Worm (Caenorhabditis elegans): ENCODE measurements around the gene aly-2.
A peak's percentile ranks its signal among the peaks of the same experiment; 100 is the strongest.

The aly-2 gene

ce11 chrIV:9146819-9147518 is at the start of gene aly-2, which contains the start of gene rpb-12:
TSS of gene aly-2 (plus strand) at chrIV:9147468.
TSS of gene rpb-12 (minus strand) at chrIV:9146869.
- TF ChIP-seq ztf-11 (tag; optimal IDR thresholded peaks at IDR 0.05) (no peak), jun-1 (tag; optimal IDR thresholded peaks at IDR 0.05) (peak; percentile 5), nhr-23 (tag; optimal IDR thresholded peaks at IDR 0.05) (no peak), skn-1 (tag; optimal IDR thresholded peaks at IDR 0.05) (no peak), nhr-77 (tag; optimal IDR thresholded peaks at IDR 0.05) (no peak), elt-2 (tag; optimal IDR thresholded peaks at IDR 0.05) (peak; percentile 37), ama-1 (optimal IDR thresholded peaks at IDR 0.05) (no peak), ZK546.5 (tag; optimal IDR thresholded peaks at IDR 0.05) (no peak), eor-1 (tag; optimal IDR thresholded peaks at IDR 0.05) (no peak), egl-5 (tag; optimal IDR thresholded peaks at IDR 0.05) (peak; percentile 19), R02D3.7 (tag; optimal IDR thresholded peaks at IDR 0.05) (no peak), lin-39 (tag; optimal IDR thresholded peaks at IDR 0.05) (peak; percentile 62), unc-39 (tag; optimal IDR thresholded peaks at IDR 0.05) (no peak), mdl-1 (tag; optimal IDR thresholded peaks at IDR 0.05) (no peak), pha-4 (tag; optimal IDR thresholded peaks at IDR 0.05) (peak; percentile 80), nhr-237 (tag; optimal IDR thresholded peaks at IDR 0.05) (no peak), snpc-4 (tag; optimal IDR thresholded peaks at IDR 0.05) (peak; percentile 21), hmg-11 (tag; optimal IDR thresholded peaks at IDR 0.05) (peak; percentile 71), ztf-4 (tag; optimal IDR thresholded peaks at IDR 0.05) (no peak), ceh-82 (tag; optimal IDR thresholded peaks at IDR 0.05) (no peak), nfya-1 (tag; optimal IDR thresholded peaks at IDR 0.05; ENCODE audit: insufficient read depth) (no peak), ceh-16 (tag; optimal IDR thresholded peaks at IDR 0.05) (no peak), daf-12 (tag; optimal IDR thresholded peaks at IDR 0.05) (no peak), lin-15B (tag; optimal IDR thresholded peaks at IDR 0.05) (peak; percentile 89), pqm-1 (tag; optimal IDR thresholded peaks at IDR 0.05) (peak; percentile 23), fkh-10 (GFP tag; optimal IDR thresholded peaks at IDR 0.05) (no peak), aly-2 (tag; optimal IDR thresholded peaks at IDR 0.05) (no peak), mml-1 (tag; optimal IDR thresholded peaks at IDR 0.05) (no peak), elt-1 (tag; optimal IDR thresholded peaks at IDR 0.05) (no peak), nhr-28 (tag; optimal IDR thresholded peaks at IDR 0.05) (no peak), ceh-9 (tag; optimal IDR thresholded peaks at IDR 0.05) (no peak), unc-62 (GFP tag; optimal IDR thresholded peaks at IDR 0.05) (no peak), ceh-28 (tag; optimal IDR thresholded peaks at IDR 0.05) (no peak), nhr-25 (tag; optimal IDR thresholded peaks at IDR 0.05) (peak; percentile 21), sea-2 (GFP tag; optimal IDR thresholded peaks at IDR 0.05) (no peak), nhr-43 (tag; optimal IDR thresholded peaks at IDR 0.05; ENCODE audit: poor library complexity, severe bottlenecking) (no peak), nhr-11 (tag; optimal IDR thresholded peaks at IDR 0.05) (no peak), elt-3 (tag; optimal IDR thresholded peaks at IDR 0.05) (no peak), tbx-2 (tag; optimal IDR thresholded peaks at IDR 0.05) (no peak), lsy-12 (tag; optimal IDR thresholded peaks at IDR 0.05) (no peak), nhr-12 (tag; optimal IDR thresholded peaks at IDR 0.05) (no peak), nhr-76 (tag; optimal IDR thresholded peaks at IDR 0.05) (no peak)

- no peak for TF ChIP-seq ztf-4 (tag; optimal IDR thresholded peaks at IDR 0.05)
- TF ChIP-seq ztf-11 (tag; optimal IDR thresholded peaks at IDR 0.05) = no peak
- no peak for TF ChIP-seq daf-12 (tag; optimal IDR thresholded peaks at IDR 0.05)
Measured at ce11 chrIV:9098942-9099341, 48.3 kb upstream of the aly-2 start, which contains the start of gene gldi-10. TSS of gene gldi-10 (plus strand) at chrIV:9099242.

DNA sequence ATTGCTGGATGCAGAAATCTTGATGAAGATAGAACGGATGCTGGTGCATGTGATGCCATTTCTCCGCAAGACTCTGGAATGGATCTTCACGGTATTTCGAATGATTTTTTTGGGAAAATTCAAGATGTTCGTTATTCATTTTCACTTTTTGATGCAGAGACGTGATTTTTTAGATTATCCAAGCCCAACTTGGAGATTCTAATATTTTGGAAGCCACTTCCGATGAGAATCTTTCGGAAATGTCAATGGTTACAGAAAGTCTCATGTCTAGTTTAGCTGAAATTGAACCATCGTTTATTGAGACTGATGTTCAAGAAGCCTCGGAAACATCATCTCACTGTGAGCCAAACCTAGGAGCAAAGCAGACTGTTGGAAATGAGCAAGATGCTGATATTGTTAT is 46.4 kb upstream of the aly-2 start:
- TF ChIP-seq ztf-11 (tag; optimal IDR thresholded peaks at IDR 0.05) (no peak), ztf-4 (tag; optimal IDR thresholded peaks at IDR 0.05) (no peak), nhr-12 (tag; optimal IDR thresholded peaks at IDR 0.05) (no peak), nhr-11 (tag; optimal IDR thresholded peaks at IDR 0.05) (no peak), tbx-2 (tag; optimal IDR thresholded peaks at IDR 0.05) (no peak), egl-27 (tag; optimal IDR thresholded peaks at IDR 0.05) (no peak), nhr-23 (tag; optimal IDR thresholded peaks at IDR 0.05) (no peak)
